Fruit fly (Drosophila melanogaster) whole organism, embryonic: Measurements from ENCODE around the gene CG14507.

Experiments used
- Bgb ChIP-seq: fragments of 200-800 bp; sonication (Bioruptor generic); IDR thresholded peaks from 2 replicates; pipeline ENCODE4 v1.3.6; 2022; ENCODE audit warnings: missing biosample characterization, missing genetic modification characterization; ENCODE audit not compliant: partially characterized antibody
- CG1024 ChIP-seq: fragments of 200-800 bp; sonication (Bioruptor generic); IDR thresholded peaks from 2 replicates; pipeline ENCODE4 v1.3.6; 2022; ENCODE audit warnings: missing biosample characterization, missing genetic modification characterization
- CG11504 ChIP-seq: fragments of 200-800 bp; sonication (Bioruptor generic); optimal IDR thresholded peaks from 3 replicates; lab custom pipeline; 2019; ENCODE audit warnings: missing biosample characterization, mild to moderate bottlenecking, missing genetic modification characterization, moderate library complexity
- CG12155 ChIP-seq: fragments of 200-800 bp; sonication (Bioruptor generic); optimal IDR thresholded peaks from 3 replicates; lab custom pipeline; 2016; ENCODE audit warnings: missing biosample characterization, missing genetic modification characterization
- CG12219 ChIP-seq: fragments of 200-800 bp; sonication (Bioruptor generic); optimal IDR thresholded peaks from 3 replicates; lab custom pipeline; 2018; ENCODE audit warnings: missing biosample characterization, mild to moderate bottlenecking, missing genetic modification characterization
- CG12391 ChIP-seq: fragments of 200-800 bp; sonication (Bioruptor generic); optimal IDR thresholded peaks from 3 replicates; lab custom pipeline; 2018; ENCODE audit warnings: missing biosample characterization, mild to moderate bottlenecking, missing genetic modification characterization, moderate library complexity
- CG14667 ChIP-seq: fragments of 200-800 bp; sonication (Bioruptor generic); IDR thresholded peaks from 2 replicates; pipeline ENCODE4 v1.3.6; 2022; ENCODE audit warnings: missing biosample characterization, missing genetic modification characterization
- CG14710 ChIP-seq: fragments of 200-800 bp; sonication (Bioruptor generic); optimal IDR thresholded peaks from 3 replicates; lab custom pipeline; 2019; ENCODE audit warnings: missing biosample characterization, mild to moderate bottlenecking, missing genetic modification characterization, moderate library complexity
- CG15479 ChIP-seq: fragments of 200-800 bp; sonication (Bioruptor generic); optimal IDR thresholded peaks from 3 replicates; lab custom pipeline; 2019; ENCODE audit warnings: missing biosample characterization, mild to moderate bottlenecking, missing genetic modification characterization, moderate library complexity
- CG15514 ChIP-seq: fragments of 200-800 bp; sonication (Bioruptor generic); optimal IDR thresholded peaks from 3 replicates; lab custom pipeline; 2017; ENCODE audit warnings: missing biosample characterization, missing genetic modification characterization, mild to moderate bottlenecking, moderate library complexity, missing genetic modification reagents
- CG1792 ChIP-seq: fragments of 200-800 bp; sonication (Bioruptor generic); optimal IDR thresholded peaks from 2 replicates; lab custom pipeline; 2016; ENCODE audit warnings: missing biosample characterization, missing genetic modification characterization
- CG18599 ChIP-seq: fragments of 200-800 bp; sonication (Bioruptor generic); optimal IDR thresholded peaks from 3 replicates; lab custom pipeline; 2017; ENCODE audit warnings: missing biosample characterization, missing genetic modification characterization, mild to moderate bottlenecking, moderate library complexity, missing genetic modification reagents
- CG2712 ChIP-seq: fragments of 200-800 bp; optimal IDR thresholded peaks from 3 replicates; lab custom pipeline; 2019; ENCODE audit warnings: missing biosample characterization, mild to moderate bottlenecking, missing genetic modification characterization, moderate library complexity
- CG34224 ChIP-seq: fragments of 200-800 bp; sonication (Bioruptor generic); IDR thresholded peaks from 3 replicates; pipeline ENCODE4 v1.3.6; 2022; ENCODE audit warnings: missing biosample characterization, missing genetic modification characterization; ENCODE audit not compliant: partially characterized antibody
- CG4854 ChIP-seq: fragments of 200-800 bp; sonication (Bioruptor generic); optimal IDR thresholded peaks from 2 replicates; lab custom pipeline; 2016; ENCODE audit warnings: missing biosample characterization, missing genetic modification characterization, inconsistent platforms
- CG5953 ChIP-seq: fragments of 200-800 bp; sonication (Bioruptor generic); IDR thresholded peaks from 2 replicates; pipeline ENCODE4 v1.3.6; 2022; ENCODE audit warnings: missing biosample characterization, missing genetic modification characterization
- CG6689 ChIP-seq: fragments of 200-800 bp; sonication (Bioruptor generic); IDR thresholded peaks from 2 replicates; pipeline ENCODE4 v1.3.6; 2022; ENCODE audit warnings: missing biosample characterization, missing genetic modification characterization
- CG7786 ChIP-seq: fragments of 200-800 bp; sonication (Bioruptor generic); optimal IDR thresholded peaks from 2 replicates; lab custom pipeline; 2016; ENCODE audit warnings: missing biosample characterization, missing genetic modification characterization
- CG8765 ChIP-seq: fragments of 200-800 bp; sonication (Bioruptor generic); IDR thresholded peaks from 2 replicates; pipeline ENCODE4 v1.3.6; 2022; ENCODE audit warnings: missing biosample characterization, missing genetic modification characterization
- CG9817 ChIP-seq: fragments of 200-800 bp; sonication (Bioruptor generic); optimal IDR thresholded peaks from 2 replicates; lab custom pipeline; 2018; ENCODE audit warnings: missing biosample characterization, mild to moderate bottlenecking, missing genetic modification characterization, moderate library complexity
- CTCF ChIP-seq: fragments of 200-800 bp; sonication (Bioruptor generic); optimal IDR thresholded peaks from 2 replicates; lab custom pipeline; 2017; ENCODE audit warnings: missing biosample characterization, mild to moderate bottlenecking, missing genetic modification characterization, moderate library complexity
- Dip3 ChIP-seq: fragments of 200-800 bp; sonication (Bioruptor generic); optimal IDR thresholded peaks from 3 replicates; lab custom pipeline; 2016; ENCODE audit warnings: missing biosample characterization, missing genetic modification characterization
- Eip74EF ChIP-seq, 2 experiments: fragments of 200-800 bp in 1 of 2; fragments of >200 bp in 1 of 2; sonication (Bioruptor generic) in 1 of 2; optimal IDR thresholded peaks; 2 replicates each; lab custom pipeline; 2017 to 2019; ENCODE audit warnings: missing biosample characterization in 2 of 2, missing genetic modification characterization in 2 of 2, mild to moderate bottlenecking in 1 of 2, moderate library complexity in 1 of 2
- Ets65A ChIP-seq: fragments of 200-800 bp; sonication (Bioruptor generic); peaks from one replicate; lab custom pipeline; 2016; ENCODE audit warnings: missing biosample characterization, missing genetic modification characterization
- Fer1 ChIP-seq: fragments of 200-800 bp; sonication (Bioruptor generic); optimal IDR thresholded peaks from 2 replicates; lab custom pipeline; 2017; ENCODE audit warnings: missing biosample characterization, mild to moderate bottlenecking, missing genetic modification characterization
- Fer3 ChIP-seq: fragments of 200-800 bp; sonication (Bioruptor generic); optimal IDR thresholded peaks from 2 replicates; lab custom pipeline; 2018; ENCODE audit warnings: missing biosample characterization, mild to moderate bottlenecking, missing genetic modification characterization, moderate library complexity
- HHEX ChIP-seq: fragments of 200-800 bp; sonication (Bioruptor generic); optimal IDR thresholded peaks from 3 replicates; lab custom pipeline; 2017; ENCODE audit warnings: missing biosample characterization, mild to moderate bottlenecking, missing genetic modification characterization, missing genetic modification reagents
- HmgZ ChIP-seq: fragments of 200-800 bp; sonication (Bioruptor generic); optimal IDR thresholded peaks from 2 replicates; lab custom pipeline; 2018; ENCODE audit warnings: missing biosample characterization, mild to moderate bottlenecking, missing genetic modification characterization
- Hmx ChIP-seq: fragments of 200-800 bp; sonication (Bioruptor generic); optimal IDR thresholded peaks from 2 replicates; lab custom pipeline; 2016; ENCODE audit warnings: missing biosample characterization, missing genetic modification characterization
- Hr78 ChIP-seq, 2 experiments: fragments of 200-800 bp in 1 of 2; fragments of >200 bp in 1 of 2; sonication (Bioruptor generic) in 1 of 2; optimal IDR thresholded peaks; 2 replicates each; lab custom pipeline; 2017 to 2019; ENCODE audit warnings: missing biosample characterization in 2 of 2, missing genetic modification characterization in 2 of 2, mild to moderate bottlenecking in 1 of 2, moderate library complexity in 1 of 2
- Nf-YA ChIP-seq: fragments of 200-800 bp; sonication (Bioruptor generic); IDR thresholded peaks from 2 replicates; pipeline ENCODE4 v1.3.6; 2022; ENCODE audit warnings: missing biosample characterization, missing genetic modification characterization
- Nf-YB ChIP-seq: fragments of 200-800 bp; sonication (Bioruptor generic); optimal IDR thresholded peaks from 3 replicates; lab custom pipeline; 2019; ENCODE audit warnings: missing biosample characterization, mild to moderate bottlenecking, missing genetic modification characterization, moderate library complexity
- Ssrp ChIP-seq: fragments of 200-800 bp; sonication (Bioruptor generic); optimal IDR thresholded peaks from 2 replicates; lab custom pipeline; 2018; ENCODE audit warnings: missing biosample characterization, mild to moderate bottlenecking, missing genetic modification characterization, moderate library complexity
- ap ChIP-seq: fragments of 200-800 bp; sonication (Bioruptor generic); IDR thresholded peaks from 2 replicates; pipeline ENCODE4 v1.3.6; 2022; ENCODE audit warnings: missing biosample characterization, missing genetic modification characterization
- ase ChIP-seq: fragments of 200-800 bp; sonication (Bioruptor generic); IDR thresholded peaks from 3 replicates; pipeline ENCODE4 v1.3.6; 2022; ENCODE audit warnings: missing biosample characterization, missing genetic modification characterization
- cas ChIP-seq: fragments of 200-800 bp; sonication (Bioruptor generic); IDR thresholded peaks from 2 replicates; pipeline ENCODE4 v1.3.6; 2022; ENCODE audit warnings: missing biosample characterization, missing genetic modification characterization
- dati ChIP-seq: fragments of 200-800 bp; sonication (Bioruptor generic); IDR thresholded peaks from 2 replicates; pipeline ENCODE4 v1.3.6; 2022; ENCODE audit warnings: missing biosample characterization, missing genetic modification characterization
- dimm ChIP-seq: fragments of 200-800 bp; sonication (Bioruptor generic); IDR thresholded peaks from 2 replicates; pipeline ENCODE4 v1.3.6; 2022; ENCODE audit warnings: missing biosample characterization, missing genetic modification characterization
- emc ChIP-seq: fragments of 200-800 bp; sonication (Bioruptor generic); optimal IDR thresholded peaks from 2 replicates; lab custom pipeline; 2016; ENCODE audit warnings: missing biosample characterization, missing genetic modification characterization
- fd96Cb ChIP-seq: fragments of 200-800 bp; sonication (Bioruptor generic); optimal IDR thresholded peaks from 2 replicates; lab custom pipeline; 2018; ENCODE audit warnings: missing biosample characterization, mild to moderate bottlenecking, missing genetic modification characterization, moderate library complexity
- gfzf ChIP-seq: fragments of 200-800 bp; sonication (Bioruptor generic); optimal IDR thresholded peaks from 2 replicates; lab custom pipeline; 2016; ENCODE audit warnings: missing biosample characterization, mild to moderate bottlenecking, missing genetic modification characterization, moderate library complexity
- gro ChIP-seq: fragments of 200-800 bp; sonication (Bioruptor generic); optimal IDR thresholded peaks from 2 replicates; lab custom pipeline; 2016; ENCODE audit warnings: missing biosample characterization, missing genetic modification characterization
- insv ChIP-seq, 2 experiments: fragments of 200-800 bp; sonication (Bioruptor generic); optimal IDR thresholded peaks; 3 replicates each; lab custom pipeline; 2016 to 2018; ENCODE audit warnings: missing biosample characterization in 2 of 2, missing genetic modification characterization in 2 of 2
- ken ChIP-seq: fragments of 200-800 bp; sonication (Bioruptor generic); IDR thresholded peaks from 3 replicates; pipeline ENCODE4 v1.3.6; 2022; ENCODE audit warnings: missing biosample characterization, missing genetic modification characterization
- nom ChIP-seq: fragments of 200-800 bp; sonication (Bioruptor generic); optimal IDR thresholded peaks from 2 replicates; lab custom pipeline; 2017; ENCODE audit warnings: missing biosample characterization, missing genetic modification characterization, mild to moderate bottlenecking, moderate library complexity, missing genetic modification reagents
- pfk ChIP-seq: fragments of 200-800 bp; sonication (Bioruptor generic); optimal IDR thresholded peaks from 2 replicates; lab custom pipeline; 2018; ENCODE audit warnings: missing biosample characterization, mild to moderate bottlenecking, missing genetic modification characterization, moderate library complexity
- pita ChIP-seq: fragments of 200-800 bp; sonication (Bioruptor generic); optimal IDR thresholded peaks from 2 replicates; lab custom pipeline; 2017; ENCODE audit warnings: missing biosample characterization, mild to moderate bottlenecking, missing genetic modification characterization
- prd ChIP-seq, 3 experiments: fragments of >200 bp in 2 of 3; fragments of 200-800 bp in 1 of 3; sonication (Bioruptor generic) in 1 of 3; optimal IDR thresholded peaks in 2 of 3; IDR thresholded peaks in 1 of 3; 2 replicates in 2 of 3; 3 replicates in 1 of 3; pipeline versions ENCODE4 v1.3.6 to Lab custom; 2017 to 2022; ENCODE audit warnings: missing biosample characterization in 1 of 3, missing genetic modification characterization in 1 of 3
- rib ChIP-seq: fragments of 200-800 bp; sonication (Bioruptor generic); IDR thresholded peaks from 2 replicates; pipeline ENCODE4 v1.3.6; 2022; ENCODE audit warnings: missing biosample characterization, missing genetic modification characterization
- toy ChIP-seq: fragments of 200-800 bp; sonication (Bioruptor generic); IDR thresholded peaks from 2 replicates; pipeline ENCODE4 v1.3.6; 2022; ENCODE audit warnings: missing biosample characterization, missing genetic modification characterization

The CG14507 gene

DNA sequence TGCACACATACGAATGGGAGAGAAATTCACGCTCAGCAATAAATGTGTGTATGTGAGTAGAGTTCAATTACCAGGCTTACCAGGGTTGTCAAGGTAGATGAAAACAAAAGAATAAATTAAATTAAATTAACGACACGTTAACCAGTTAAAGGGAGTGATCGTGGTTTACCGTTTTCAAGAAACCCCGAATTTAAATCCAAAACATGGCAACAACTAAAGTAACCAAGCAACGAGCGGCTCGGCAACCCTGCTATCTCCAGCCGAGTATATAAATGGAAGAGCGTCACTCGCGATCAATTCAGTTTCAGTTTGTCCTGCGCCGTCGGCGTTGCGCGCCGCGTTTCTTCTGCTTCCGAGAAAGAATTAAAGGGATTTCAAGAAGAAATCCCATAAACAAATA is 13.3 kb downstream of the CG14507 start:
- TF ChIP-seq Fer1 (GFP tag; lab: Kevin White, UChicago) (peak; percentile 99), CG2712 (tag; lab: Kevin White, UChicago) (peak; percentile 100), emc (peak; percentile 97), CG5953 (GFP tag; lab: Robert Waterston, UW) (peak; percentile 99), insv (GFP tag; optimal IDR thresholded peaks at IDR 0.05; lab: Kevin White, UChicago) (peak; percentile 82 to 85), CG7786 (GFP tag; lab: Kevin White, UChicago) (peak; percentile 99), Hr78 (GFP tag; optimal IDR thresholded peaks at IDR 0.05; lab: Kevin White, UChicago) (peak in 1 of 2 experiments; percentile 96), CG14667 (GFP tag; lab: Robert Waterston, UW) (peak; percentile 98), ap (peak; percentile 99), CG1792 (GFP tag; lab: Kevin White, UChicago) (peak; percentile 98), CG8765 (peak; percentile 99), Eip74EF (GFP tag; optimal IDR thresholded peaks at IDR 0.05; lab: Kevin White, UChicago) (peak in 1 of 2 experiments; percentile 99), CG34224 (peak; percentile 25; the same call in 1 of the 3 replicates), ase (GFP tag; lab: Robert Waterston, UW) (peak; percentile 99), Fer3 (tag; lab: Kevin White, UChicago) (peak; percentile 99), gro (peak; percentile 99), ken (GFP tag; lab: Robert Waterston, UW) (peak; percentile 99), pfk (GFP tag; lab: Kevin White, UChicago) (peak; percentile 79), CG15479 (GFP tag; lab: Kevin White, UChicago) (peak; percentile 90), nom (peak; percentile 99), Nf-YB (GFP tag; lab: Kevin White, UChicago) (peak; percentile 91), cas (GFP tag; lab: Robert Waterston, UW) (peak; percentile 99), CG14710 (tag; lab: Kevin White, UChicago) (peak; percentile 99), fd96Cb (tag; lab: Kevin White, UChicago) (peak; percentile 99), CG11504 (tag; lab: Kevin White, UChicago) (peak; percentile 98), Dip3 (peak; percentile 99), CG6689 (GFP tag; lab: Robert Waterston, UW) (peak; percentile 99), gfzf (peak; percentile 44), CG18599 (GFP tag; lab: Kevin White, UChicago) (peak; percentile 99), CG12155 (GFP tag; lab: Kevin White, UChicago) (peak; percentile 98), toy (peak; percentile 98), dati (GFP tag; lab: Robert Waterston, UW) (peak; percentile 98), CG4854 (GFP tag; lab: Kevin White, UChicago) (peak; percentile 99), rib (peak; percentile 99), Ssrp (tag; lab: Kevin White, UChicago) (peak; percentile 98), dimm (peak; percentile 97), Nf-YA (GFP tag; lab: Robert Waterston, UW) (peak; percentile 99), CG9817 (tag; lab: Kevin White, UChicago) (peak; percentile 99), CTCF (GFP tag; lab: Kevin White, UChicago) (peak; percentile 78), CG1024 (GFP tag; lab: Robert Waterston, UW) (peak; percentile 98), CG15514 (peak; percentile 95), Ets65A (GFP tag; lab: Kevin White, UChicago) (peak; percentile 100), CG12219 (GFP tag; lab: Kevin White, UChicago) (peak; percentile 99), pita (GFP tag; lab: Kevin White, UChicago) (no peak), CG12391 (tag; lab: Kevin White, UChicago) (peak; percentile 99), HHEX (GFP tag; lab: Kevin White, UChicago) (peak; percentile 99), HmgZ (tag; lab: Kevin White, UChicago) (peak; percentile 99), Hmx (GFP tag; lab: Kevin White, UChicago) (peak; percentile 96), prd (optimal IDR thresholded peaks at IDR 0.05; lab: Kevin White, UChicago) (no peak), prd (GFP tag; IDR thresholded peaks at IDR 0.05; lab: Robert Waterston, UW) (peak; percentile 99), Bgb (GFP tag; lab: Robert Waterston, UW) (0 out of 2 replicates have a peak, but pooled peaks have one; percentile 60)
